Worm (Caenorhabditis elegans): ENCODE measurements around the gene nekl-3.

ce11 chrX:12436486-12436885 is 45.2 kb upstream of the nekl-3 start:
- TF ChIP-seq hlh-1 (tag; optimal IDR thresholded peaks at IDR 0.05) (no peak), unc-120 (tag; optimal IDR thresholded peaks at IDR 0.05; ENCODE audit: poor library complexity, severe bottlenecking) (no peak), nhr-28 (tag; optimal IDR thresholded peaks at IDR 0.05) (no peak), elt-3 (tag; optimal IDR thresholded peaks at IDR 0.05) (no peak), elt-1 (tag; optimal IDR thresholded peaks at IDR 0.05; ENCODE audit: borderline replicate concordance, insufficient read depth) (no peak), tbx-8 (GFP tag; optimal IDR thresholded peaks at IDR 0.05) (no peak), zip-8 (tag; optimal IDR thresholded peaks at IDR 0.05) (no peak), unc-62 (GFP tag; optimal IDR thresholded peaks at IDR 0.05) (no peak), lsy-2 (tag; optimal IDR thresholded peaks at IDR 0.05) (no peak), nhr-237 (tag; optimal IDR thresholded peaks at IDR 0.05) (no peak), ceh-83 (GFP tag; optimal IDR thresholded peaks at IDR 0.05) (no peak), lin-13 (tag; optimal IDR thresholded peaks at IDR 0.05) (no peak), blmp-1 (tag; optimal IDR thresholded peaks at IDR 0.05) (no peak), sptf-1 (tag; optimal IDR thresholded peaks at IDR 0.05) (no peak)

Measured in whole organism, mixed stage, embryonic.